Worm (Caenorhabditis elegans) whole organism, mixed stage, embryonic: ENCODE data around the gene col-113.

Source experiments
- ceh-43 ChIP-seq: fragments of 200-800 bp; sonication (Bioruptor generic); optimal IDR thresholded peaks from 2 replicates; lab custom pipeline; 2018; ENCODE audit warnings: mild to moderate bottlenecking, missing genetic modification characterization, moderate library complexity, missing compliant biosample characterization
- ces-1 ChIP-seq: fragments of 150-350 bp; optimal IDR thresholded peaks from 2 replicates; lab custom pipeline; 2014; ENCODE audit warnings: missing biosample characterization, missing genetic modification reagents, missing genetic modification characterization
- lsy-2 ChIP-seq: fragments of 150-350 bp; optimal IDR thresholded peaks from 2 replicates; lab custom pipeline; 2014; ENCODE audit warnings: missing biosample characterization, missing genetic modification characterization
- mep-1 ChIP-seq: fragments of 150-350 bp; optimal IDR thresholded peaks from 2 replicates; lab custom pipeline; 2017; ENCODE audit warnings: missing biosample characterization, missing genetic modification reagents, missing genetic modification characterization, inconsistent platforms
- nhr-237 ChIP-seq: fragments of 150-350 bp; optimal IDR thresholded peaks from 2 replicates; lab custom pipeline; 2014; ENCODE audit warnings: missing biosample characterization, missing genetic modification characterization
- nhr-76 ChIP-seq: sonication (generic microtip); optimal IDR thresholded peaks from 2 replicates; lab custom pipeline; 2017; ENCODE audit warnings: missing biosample characterization, missing genetic modification characterization
- snpc-4 ChIP-seq: fragments of 150-350 bp; optimal IDR thresholded peaks from 2 replicates; lab custom pipeline; 2014; ENCODE audit warnings: missing biosample characterization, missing genetic modification characterization
- unc-120 ChIP-seq: sonication (generic microtip); optimal IDR thresholded peaks from 2 replicates; lab custom pipeline; 2017; ENCODE audit warnings: missing genetic modification characterization, missing compliant biosample characterization; ENCODE audit not compliant: poor library complexity, severe bottlenecking

DNA sequence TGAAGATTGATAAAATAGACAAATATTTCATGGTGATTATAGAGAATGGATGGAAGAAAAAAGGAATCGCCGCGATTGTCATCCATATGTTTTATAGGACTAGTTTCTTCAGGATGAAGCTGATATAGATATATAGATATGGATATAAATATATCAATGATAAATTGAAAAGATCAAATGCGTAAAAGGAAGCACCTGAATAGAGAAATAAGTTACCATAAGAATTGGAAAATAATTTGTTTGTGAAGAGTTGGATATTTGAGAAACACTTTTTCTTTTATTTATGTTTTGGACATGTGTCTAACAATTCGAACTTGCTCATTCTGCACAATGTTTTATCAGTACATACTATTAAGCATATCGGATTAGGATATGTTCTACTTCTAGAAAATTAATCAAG, 35.7 kb upstream of the col-113 start, which contains the start of gene C42D4.13:
- TF ChIP-seq ceh-43: no peak
- TF ChIP-seq mep-1 (tag; lab: Kevin White, UChicago): no peak
- no peak for TF ChIP-seq ces-1
- no peak for TF ChIP-seq lsy-2 (tag; lab: Kevin White, UChicago)
- no peak for TF ChIP-seq snpc-4 (tag; lab: Kevin White, UChicago)
- no peak for TF ChIP-seq nhr-237
- TF ChIP-seq nhr-76 (tag; lab: Kevin White, UChicago): no peak
- TF ChIP-seq unc-120 (tag; lab: Kevin White, UChicago): no peak
